Worm (Caenorhabditis elegans) whole organism, late embryonic: ENCODE data around the gene T25B9.2.

Experiments used
- F13H6.1 ChIP-seq: sonication (generic microtip); optimal IDR thresholded peaks from 2 replicates; lab custom pipeline; 2016; ENCODE audit warnings: missing genetic modification characterization, missing compliant biosample characterization
- K09A11.1 ChIP-seq: sonication (generic microtip); optimal IDR thresholded peaks from 2 replicates; lab custom pipeline; 2017; ENCODE audit warnings: antibody characterized with exemption, mild to moderate bottlenecking, missing genetic modification characterization, missing compliant biosample characterization; ENCODE audit not compliant: insufficient read depth
- T23F11.4 ChIP-seq: fragments of 200-800 bp; sonication (Bioruptor generic); optimal IDR thresholded peaks from 2 replicates; lab custom pipeline; 2018; ENCODE audit warnings: mild to moderate bottlenecking, missing genetic modification characterization, missing compliant biosample characterization
- ahr-1 ChIP-seq: sonication (generic microtip); optimal IDR thresholded peaks from 2 replicates; lab custom pipeline; 2016; ENCODE audit warnings: missing genetic modification characterization, missing compliant biosample characterization
- ceh-19 ChIP-seq: fragments of 200-800 bp; sonication (Bioruptor generic); optimal IDR thresholded peaks from 2 replicates; lab custom pipeline; 2018; ENCODE audit warnings: mild to moderate bottlenecking, missing genetic modification characterization, missing compliant biosample characterization
- ceh-2 ChIP-seq: sonication (generic microtip); optimal IDR thresholded peaks from 2 replicates; lab custom pipeline; 2016; ENCODE audit warnings: missing genotype, missing genetic modification characterization, missing compliant biosample characterization
- ceh-30 ChIP-seq: fragments of 150-350 bp; optimal IDR thresholded peaks from 2 replicates; lab custom pipeline; 2014; ENCODE audit warnings: missing biosample characterization, missing genetic modification characterization
- ceh-48 ChIP-seq: sonication (generic microtip); optimal IDR thresholded peaks from 2 replicates; lab custom pipeline; 2016; ENCODE audit warnings: missing genetic modification characterization, inconsistent platforms, missing compliant biosample characterization
- ceh-9 ChIP-seq: sonication (generic microtip); optimal IDR thresholded peaks from 2 replicates; lab custom pipeline; 2016; ENCODE audit warnings: mild to moderate bottlenecking, missing genetic modification characterization, inconsistent platforms, missing compliant biosample characterization
- che-1 ChIP-seq: sonication (generic microtip); optimal IDR thresholded peaks from 2 replicates; lab custom pipeline; 2016; ENCODE audit warnings: mild to moderate bottlenecking, missing genetic modification characterization, missing compliant biosample characterization
- dmd-4 ChIP-seq: sonication (generic microtip); optimal IDR thresholded peaks from 2 replicates; lab custom pipeline; 2016; ENCODE audit warnings: borderline replicate concordance, missing genetic modification characterization, missing compliant biosample characterization
- eyg-1 ChIP-seq: sonication (generic microtip); optimal IDR thresholded peaks from 2 replicates; lab custom pipeline; 2016; ENCODE audit warnings: missing genotype, missing genetic modification characterization, missing compliant biosample characterization
- fax-1 ChIP-seq: sonication (generic microtip); optimal IDR thresholded peaks from 2 replicates; lab custom pipeline; 2016; ENCODE audit warnings: missing genotype, missing genetic modification characterization, missing compliant biosample characterization
- hlh-15 ChIP-seq: sonication (generic microtip); optimal IDR thresholded peaks from 2 replicates; lab custom pipeline; 2016; ENCODE audit warnings: missing genetic modification characterization, missing compliant biosample characterization
- hlh-8 ChIP-seq: sonication (generic microtip); optimal IDR thresholded peaks from 2 replicates; lab custom pipeline; 2016; ENCODE audit warnings: missing genotype, missing genetic modification characterization, missing compliant biosample characterization
- lim-6 ChIP-seq: sonication (generic microtip); optimal IDR thresholded peaks from 2 replicates; lab custom pipeline; 2016; ENCODE audit warnings: missing genetic modification characterization, missing compliant biosample characterization
- mec-3 ChIP-seq: sonication (generic microtip); optimal IDR thresholded peaks from 2 replicates; lab custom pipeline; 2016; ENCODE audit warnings: borderline replicate concordance, missing genetic modification characterization, missing compliant biosample characterization
- nfya-1 ChIP-seq: sonication (generic microtip); optimal IDR thresholded peaks from 2 replicates; lab custom pipeline; 2017; ENCODE audit warnings: missing genetic modification characterization, mild to moderate bottlenecking, missing compliant biosample characterization, antibody characterized with exemption, moderate library complexity
- nhr-11 ChIP-seq: fragments of 150-350 bp; optimal IDR thresholded peaks from 2 replicates; lab custom pipeline; 2014; ENCODE audit warnings: missing biosample characterization, missing genetic modification characterization
- npax-4 ChIP-seq: sonication (generic microtip); optimal IDR thresholded peaks from 2 replicates; lab custom pipeline; 2016; ENCODE audit warnings: missing genetic modification characterization, missing compliant biosample characterization
- pag-3 ChIP-seq: sonication (generic microtip); optimal IDR thresholded peaks from 2 replicates; lab custom pipeline; 2016; ENCODE audit warnings: missing compliant biosample characterization, missing genetic modification characterization, borderline replicate concordance
- pat-9 ChIP-seq: fragments of 200-800 bp; sonication (Bioruptor generic); optimal IDR thresholded peaks from 2 replicates; lab custom pipeline; 2018; ENCODE audit warnings: mild to moderate bottlenecking, missing genetic modification characterization, moderate library complexity, missing compliant biosample characterization
- pax-1 ChIP-seq: fragments of 150-350 bp; optimal IDR thresholded peaks from 2 replicates; lab custom pipeline; 2014; ENCODE audit warnings: missing biosample characterization, missing genetic modification characterization
- pha-2 ChIP-seq: sonication (generic microtip); optimal IDR thresholded peaks from 2 replicates; lab custom pipeline; 2017; ENCODE audit warnings: mild to moderate bottlenecking, missing genetic modification characterization, missing compliant biosample characterization
- pha-4 ChIP-seq: fragments of 150-350 bp; optimal IDR thresholded peaks from 2 replicates; lab custom pipeline; 2018; ENCODE audit warnings: missing biosample characterization, missing genetic modification reagents, missing genetic modification characterization
- pros-1 ChIP-seq: fragments of 150-350 bp; optimal IDR thresholded peaks from 2 replicates; lab custom pipeline; 2014; ENCODE audit warnings: missing biosample characterization, missing genetic modification reagents, missing genetic modification characterization
- sox-2 ChIP-seq: fragments of 200-800 bp; sonication (Bioruptor generic); IDR thresholded peaks from 2 replicates; pipeline ENCODE4 v1.3.6; 2022; ENCODE audit warnings: missing genetic modification reagents, missing genetic modification characterization, missing compliant biosample characterization
- syd-9 ChIP-seq: sonication (generic microtip); optimal IDR thresholded peaks from 2 replicates; lab custom pipeline; 2016; ENCODE audit warnings: mild to moderate bottlenecking, missing genetic modification characterization, moderate library complexity, missing compliant biosample characterization
- ttx-3 ChIP-seq: sonication (generic microtip); optimal IDR thresholded peaks from 2 replicates; lab custom pipeline; 2016; ENCODE audit warnings: missing genetic modification reagents, missing genetic modification characterization, missing compliant biosample characterization
- unc-42 ChIP-seq: sonication (generic microtip); optimal IDR thresholded peaks from 2 replicates; lab custom pipeline; 2016; ENCODE audit warnings: missing genotype, missing genetic modification characterization, missing compliant biosample characterization
- zip-5 ChIP-seq: sonication (generic microtip); optimal IDR thresholded peaks from 2 replicates; lab custom pipeline; 2016; ENCODE audit warnings: missing genetic modification characterization, missing compliant biosample characterization

Gene T25B9.2

ce11 chrIV:10745332-10745731 lies 6.3 kb downstream of the T25B9.2 start:
- no peak for TF ChIP-seq pha-4 (tag; lab: Kevin White, UChicago)

DNA sequence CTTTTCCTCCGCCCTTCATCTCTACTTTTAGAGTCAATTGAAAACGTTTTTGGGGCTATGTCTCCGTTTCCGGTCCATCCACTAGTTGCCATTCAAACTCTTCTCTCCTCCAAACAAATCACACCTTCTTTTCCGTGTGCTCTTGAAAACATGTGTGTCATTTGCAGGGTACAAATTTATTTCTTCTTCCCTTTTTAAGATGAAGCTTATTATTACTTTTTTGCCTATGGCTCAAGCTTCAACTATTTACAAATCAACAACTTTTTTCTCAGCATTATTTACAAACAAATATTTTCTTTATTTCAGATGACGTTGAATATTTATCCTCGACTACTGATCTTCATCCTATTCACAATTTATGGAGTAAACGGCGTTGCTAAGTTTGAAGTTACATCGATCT lies 7.2 kb downstream of the T25B9.2 start, which contains the start of gene T25B9.3:
T25B9.3 (plus strand) TSS at position 301 of the 400 bp plus-strand sequence.
- TF ChIP-seq che-1 (no peak), syd-9 (no peak), ttx-3 (tag; lab: Kevin White, UChicago) (no peak), pax-1 (no peak), lim-6 (tag; lab: Kevin White, UChicago) (no peak), F13H6.1 (tag; lab: Kevin White, UChicago) (no peak), T23F11.4 (GFP tag; lab: Kevin White, UChicago) (no peak), pha-2 (tag; lab: Kevin White, UChicago) (no peak)

DNA sequence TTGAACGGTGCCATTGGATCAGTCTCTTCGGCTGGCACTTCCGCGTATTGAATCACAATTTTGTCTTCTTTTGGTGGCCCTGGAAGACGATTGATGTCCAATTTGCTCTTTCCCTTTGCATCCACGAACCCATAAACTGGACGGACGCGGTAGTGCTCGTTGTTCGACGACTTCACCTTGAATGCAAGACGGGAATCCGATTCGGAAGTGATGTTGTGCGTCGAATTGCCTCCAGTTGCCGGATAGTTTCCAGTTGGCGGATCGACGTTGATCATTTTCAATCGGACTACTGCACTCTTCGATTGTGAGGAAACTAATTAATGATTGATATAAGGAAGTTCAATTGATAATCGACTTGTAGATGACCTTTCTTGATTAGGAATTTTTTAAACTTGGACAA lies 13.3 kb downstream of the T25B9.2 start, which contains the start of gene ssp-34:
ssp-34 (minus strand) TSS at position 275 of the 400 bp plus-strand sequence.
- TF ChIP-seq pha-4 (tag; lab: Kevin White, UChicago) = no peak
- TF ChIP-seq nfya-1 (tag; lab: Kevin White, UChicago) = no peak
- TF ChIP-seq sox-2 (GFP tag; lab: Robert Waterston, UW) = no peak
- no peak for TF ChIP-seq pag-3 (tag; lab: Kevin White, UChicago)
- no peak for TF ChIP-seq ttx-3 (tag; lab: Kevin White, UChicago)
- TF ChIP-seq K09A11.1 (tag; lab: Kevin White, UChicago) = no peak
- no peak for TF ChIP-seq ceh-2 (tag; lab: Kevin White, UChicago)
- TF ChIP-seq fax-1 = no peak
- no peak for TF ChIP-seq nhr-11 (tag; lab: Kevin White, UChicago)
- no peak for TF ChIP-seq ceh-30 (tag; lab: Kevin White, UChicago)
- TF ChIP-seq dmd-4 (tag; lab: Kevin White, UChicago) = no peak
- no peak for TF ChIP-seq unc-42 (tag; lab: Kevin White, UChicago)
- TF ChIP-seq zip-5 (tag; lab: Kevin White, UChicago) = no peak
- no peak for TF ChIP-seq hlh-15
- TF ChIP-seq npax-4 (tag; lab: Kevin White, UChicago) = no peak
- no peak for TF ChIP-seq mec-3 (tag; lab: Kevin White, UChicago)
- TF ChIP-seq ahr-1 (tag; lab: Kevin White, UChicago) = no peak
- TF ChIP-seq ceh-9 (tag; lab: Kevin White, UChicago) = no peak
- TF ChIP-seq pros-1 (tag; lab: Kevin White, UChicago) = no peak
- TF ChIP-seq, all 69 proteins: peak for 0

DNA sequence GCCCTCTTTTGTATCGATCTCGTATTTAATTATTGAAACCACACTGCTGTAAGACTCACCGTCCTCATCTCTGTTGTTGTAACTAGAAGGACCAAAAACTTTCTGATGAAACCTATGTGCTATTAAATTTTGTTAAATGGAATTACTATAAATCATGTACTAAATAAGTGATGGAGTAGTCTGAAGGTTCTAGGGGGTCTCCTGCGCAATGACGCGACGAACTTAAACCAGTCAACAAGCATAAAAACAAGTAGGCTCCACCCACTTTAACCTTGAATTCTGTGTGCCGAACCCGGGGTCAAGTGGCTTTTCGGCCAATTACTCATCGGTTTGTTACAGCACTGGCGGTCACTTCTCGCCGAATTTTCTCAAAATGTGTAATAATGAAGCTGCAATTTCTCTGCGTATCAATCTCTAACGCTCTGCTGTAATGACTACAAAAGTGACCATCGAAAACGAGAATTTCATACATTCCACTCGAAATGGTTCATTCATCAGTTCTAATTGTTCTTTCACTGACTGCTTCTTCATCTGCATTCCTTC lies 14.6 kb downstream of the T25B9.2 start, which contains the start of gene grl-21:
grl-21 (plus strand) TSS at position 464 of the 543 bp plus-strand sequence.
- TF ChIP-seq pha-4 (tag; lab: Kevin White, UChicago) = no peak
- no peak for TF ChIP-seq pros-1 (tag; lab: Kevin White, UChicago)
- TF ChIP-seq ceh-2 (tag; lab: Kevin White, UChicago) = no peak
- TF ChIP-seq ceh-48 = no peak
- TF ChIP-seq pat-9 (tag; lab: Kevin White, UChicago) = no peak
- no peak for TF ChIP-seq hlh-8 (tag; lab: Kevin White, UChicago)
- TF ChIP-seq ceh-19 (GFP tag; lab: Kevin White, UChicago) = no peak
- no peak for TF ChIP-seq ahr-1 (tag; lab: Kevin White, UChicago)
- TF ChIP-seq eyg-1 (tag; lab: Kevin White, UChicago) = no peak
- TF ChIP-seq hlh-15 = no peak
- no peak for TF ChIP-seq pax-1
